Fruit fly (Drosophila melanogaster) Kc167 (cell line): ENCODE measurements around the gene CG15754.

Source experiments
- Myc ChIP-seq: fragments of >200 bp; optimal IDR thresholded peaks from 2 replicates; lab custom pipeline; 2017; ENCODE audit warnings: missing external identifiers
- Sin3A ChIP-seq: fragments of >200 bp; optimal IDR thresholded peaks from 2 replicates; lab custom pipeline; 2018; ENCODE audit warnings: missing external identifiers
- h ChIP-seq: fragments of >200 bp; optimal IDR thresholded peaks from 3 replicates; lab custom pipeline; 2018; ENCODE audit warnings: missing external identifiers
- insv ChIP-seq: fragments of >200 bp; optimal IDR thresholded peaks from 3 replicates; lab custom pipeline; 2018; ENCODE audit warnings: missing external identifiers
- psq ChIP-seq: fragments of >200 bp; optimal IDR thresholded peaks from 2 replicates; lab custom pipeline; 2017; ENCODE audit warnings: missing external identifiers
- ttk ChIP-seq: sonication (Bioruptor generic); optimal IDR thresholded peaks from 2 replicates; lab custom pipeline; 2017; ENCODE audit warnings: missing external identifiers

CG15754 gene

DNA sequence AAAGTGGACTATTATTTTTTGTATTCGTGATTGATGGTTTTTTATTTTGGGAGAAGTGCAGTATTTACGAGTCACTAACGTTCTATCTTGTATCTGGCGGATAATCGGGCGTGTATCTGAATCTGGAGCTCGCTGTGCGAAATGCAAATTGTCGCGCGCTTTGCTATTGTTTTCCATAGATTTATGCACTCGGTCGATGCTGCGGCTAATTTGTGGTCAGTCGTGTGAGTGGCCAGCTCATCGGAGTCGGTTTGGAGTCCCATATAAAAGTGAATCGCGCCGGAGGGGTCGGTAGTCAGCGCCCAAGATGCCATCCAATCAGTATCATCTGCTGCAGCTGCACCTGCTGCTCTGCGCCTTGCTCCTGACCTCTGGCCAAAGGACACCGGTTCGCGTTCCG, at the start of gene CG15754:
Gene CG15754 (plus strand): TSS at position 301 of the 400 bp plus-strand sequence.
- TF ChIP-seq insv: no peak
- no peak for TF ChIP-seq psq (lab: Kevin White, UChicago)
- no peak for TF ChIP-seq Sin3A (lab: Kevin White, UChicago)
- no peak for TF ChIP-seq Myc (lab: Kevin White, UChicago)
- TF ChIP-seq h (lab: Kevin White, UChicago): no peak
- TF ChIP-seq ttk: no peak

DNA sequence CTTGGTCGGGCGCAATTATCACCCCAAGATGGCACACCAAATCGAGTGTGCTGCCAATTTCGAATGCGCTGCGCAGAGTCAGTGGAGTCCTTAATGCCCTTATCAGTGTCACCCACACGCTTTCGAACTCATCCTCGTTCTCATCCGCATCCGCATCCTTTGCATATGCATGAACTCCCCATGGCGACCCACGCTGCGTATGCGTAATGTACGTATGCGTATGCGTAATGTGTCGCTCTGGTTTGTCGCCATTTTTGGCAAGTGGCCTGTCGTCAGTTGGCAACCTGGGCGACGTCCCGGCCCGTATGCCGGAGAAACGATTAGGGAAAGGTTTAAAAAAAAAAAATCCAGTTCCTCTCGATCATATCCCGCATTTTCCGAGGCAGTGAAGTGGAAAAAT, 48.8 kb upstream of the CG15754 start:
- TF ChIP-seq psq (lab: Kevin White, UChicago): no peak

DNA sequence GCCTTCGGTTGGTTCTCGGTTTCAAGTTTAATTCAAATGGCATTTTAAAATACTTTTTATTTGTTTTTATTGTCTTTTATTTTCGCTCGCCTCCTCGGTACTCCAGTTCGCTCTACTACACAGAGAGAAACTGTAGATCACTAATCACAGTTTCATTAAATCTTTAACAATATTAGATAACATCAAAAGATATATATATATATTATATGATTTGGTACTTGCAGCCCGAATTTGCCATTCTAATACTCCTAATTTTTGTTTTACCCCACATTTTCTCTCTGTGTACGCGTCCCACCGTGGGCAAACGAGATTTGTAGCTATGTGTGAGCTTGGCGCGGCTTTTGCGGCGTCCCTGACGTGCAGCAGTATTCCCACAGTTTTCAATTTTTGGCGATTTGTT, 1.9 kb downstream of the CG15754 start:
- TF ChIP-seq insv: no peak
- no peak for TF ChIP-seq h (lab: Kevin White, UChicago)
- TF ChIP-seq Myc (lab: Kevin White, UChicago): no peak
- TF ChIP-seq psq (lab: Kevin White, UChicago): no peak
- TF ChIP-seq ttk: no peak
- no peak for TF ChIP-seq Sin3A (lab: Kevin White, UChicago)

DNA sequence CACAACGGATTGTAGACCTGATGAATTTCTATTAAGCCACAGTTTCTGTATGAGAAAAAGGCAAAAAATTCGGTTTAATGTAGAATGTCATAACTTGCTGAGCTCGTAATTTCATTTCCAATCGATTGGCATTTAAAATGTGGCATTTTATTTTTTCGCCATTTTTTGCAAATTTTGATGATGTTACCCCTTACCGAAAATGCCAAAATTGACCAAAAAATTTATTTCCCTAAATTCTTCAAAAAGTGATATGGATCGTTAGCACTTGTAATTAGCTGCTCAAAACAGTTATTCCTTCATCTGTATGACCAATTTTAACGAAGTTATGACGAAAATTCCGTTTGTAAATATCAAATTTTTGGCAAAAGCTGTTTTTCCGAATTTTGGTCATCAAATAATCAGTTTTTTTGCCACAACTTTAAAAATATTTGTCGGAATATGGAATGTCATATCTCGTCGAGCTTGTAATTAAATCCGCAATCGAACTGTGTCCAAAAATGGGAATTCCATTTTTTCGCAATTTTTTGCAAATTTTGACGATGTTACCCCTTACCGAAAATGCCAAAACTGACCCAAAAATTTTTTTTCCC, 2.5 kb downstream of the CG15754 start, which contains the start of gene CG44428:
Gene CG44428 (minus strand): TSS at position 51 of the 590 bp plus-strand sequence.
- TF ChIP-seq psq (lab: Kevin White, UChicago): no peak
- TF ChIP-seq Sin3A (lab: Kevin White, UChicago): no peak
- TF ChIP-seq Myc (lab: Kevin White, UChicago): no peak
- no peak for TF ChIP-seq insv
- TF ChIP-seq ttk: no peak
- no peak for TF ChIP-seq h (lab: Kevin White, UChicago)

dm6 chrX:13534100-13534499, 6.3 kb downstream of the CG15754 start, which contains the start of gene CG15756:
TSS of gene CG15756 (plus strand) at chrX:13534400.
- TF ChIP-seq ttk: no peak
- TF ChIP-seq Sin3A (lab: Kevin White, UChicago): no peak
- no peak for TF ChIP-seq Myc (lab: Kevin White, UChicago)
- no peak for TF ChIP-seq h (lab: Kevin White, UChicago)
- no peak for TF ChIP-seq psq (lab: Kevin White, UChicago)
- no peak for TF ChIP-seq insv

dm6 chrX:13536776-13537175, 9.0 kb downstream of the CG15754 start:
- no peak for TF ChIP-seq psq (lab: Kevin White, UChicago)

- TF ChIP-seq Myc (lab: Kevin White, UChicago): no peak
- no peak for TF ChIP-seq ttk
- TF ChIP-seq h (lab: Kevin White, UChicago): no peak
- no peak for TF ChIP-seq psq (lab: Kevin White, UChicago)
- no peak for TF ChIP-seq insv
- no peak for TF ChIP-seq Sin3A (lab: Kevin White, UChicago)
Measured at dm6 chrX:13539448-13539847, 11.6 kb downstream of the CG15754 start.

dm6 chrX:13540920-13541605, 13.3 kb downstream of the CG15754 start:
- TF ChIP-seq Sin3A (lab: Kevin White, UChicago) (no peak), h (lab: Kevin White, UChicago) (no peak), ttk (no peak), Myc (lab: Kevin White, UChicago) (no peak), psq (lab: Kevin White, UChicago) (no peak), insv (no peak)

dm6 chrX:13542084-13542483, 14.3 kb downstream of the CG15754 start:
- no peak for TF ChIP-seq Sin3A (lab: Kevin White, UChicago)
- no peak for TF ChIP-seq psq (lab: Kevin White, UChicago)
- no peak for TF ChIP-seq insv
- no peak for TF ChIP-seq Myc (lab: Kevin White, UChicago)
- TF ChIP-seq ttk: no peak
- TF ChIP-seq h (lab: Kevin White, UChicago): no peak

DNA sequence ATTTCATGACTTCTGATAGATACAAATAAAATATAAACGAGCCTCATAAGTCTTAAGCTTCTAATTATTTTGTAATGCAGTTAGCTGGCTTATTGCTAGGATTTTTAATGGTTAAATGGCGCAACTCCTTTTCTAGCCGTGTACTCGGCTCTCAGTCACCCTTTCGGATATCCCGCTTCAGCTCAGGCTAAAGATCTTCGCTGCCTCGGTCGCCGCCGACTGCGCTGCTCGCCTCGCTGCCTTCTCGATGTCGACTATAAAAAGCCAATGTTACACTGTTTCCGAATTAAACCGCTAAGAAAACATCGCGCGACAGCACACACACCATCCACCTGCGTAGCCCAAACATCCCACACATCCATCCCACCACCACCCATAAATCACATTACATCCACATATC, 15.5 kb downstream of the CG15754 start, which contains the start of gene Cpr12A:
Gene Cpr12A (plus strand): TSS at position 301 of the 400 bp plus-strand sequence.
- TF ChIP-seq Myc (lab: Kevin White, UChicago): no peak
- TF ChIP-seq ttk: no peak
- TF ChIP-seq insv: no peak
- TF ChIP-seq h (lab: Kevin White, UChicago): no peak
- no peak for TF ChIP-seq psq (lab: Kevin White, UChicago)
- no peak for TF ChIP-seq Sin3A (lab: Kevin White, UChicago)

- TF ChIP-seq h (lab: Kevin White, UChicago) (no peak), ttk (no peak), psq (lab: Kevin White, UChicago) (no peak), Myc (lab: Kevin White, UChicago) (no peak), insv (no peak), Sin3A (lab: Kevin White, UChicago) (no peak)
Measured at dm6 chrX:13555700-13556099, 27.9 kb downstream of the CG15754 start, which contains the start of gene CG11816. TSS of gene CG11816 (minus strand) at chrX:13555800.

- TF ChIP-seq h (lab: Kevin White, UChicago): no peak
- no peak for TF ChIP-seq Myc (lab: Kevin White, UChicago)
- TF ChIP-seq ttk: no peak
- no peak for TF ChIP-seq psq (lab: Kevin White, UChicago)
Measured at dm6 chrX:13556172-13556571, 28.4 kb downstream of the CG15754 start, which contains the start of gene CG32631. TSS of gene CG32631 (plus strand) at chrX:13556472.
